Worm (Caenorhabditis elegans): ENCODE data around the gene Y73B6BL.47.
"Not testable (repeated sequence)": the region's sequence is repeated elsewhere in the genome, so short reads cannot be mapped to it uniquely, and the experiment has no call there.

Gene Y73B6BL.47

DNA sequence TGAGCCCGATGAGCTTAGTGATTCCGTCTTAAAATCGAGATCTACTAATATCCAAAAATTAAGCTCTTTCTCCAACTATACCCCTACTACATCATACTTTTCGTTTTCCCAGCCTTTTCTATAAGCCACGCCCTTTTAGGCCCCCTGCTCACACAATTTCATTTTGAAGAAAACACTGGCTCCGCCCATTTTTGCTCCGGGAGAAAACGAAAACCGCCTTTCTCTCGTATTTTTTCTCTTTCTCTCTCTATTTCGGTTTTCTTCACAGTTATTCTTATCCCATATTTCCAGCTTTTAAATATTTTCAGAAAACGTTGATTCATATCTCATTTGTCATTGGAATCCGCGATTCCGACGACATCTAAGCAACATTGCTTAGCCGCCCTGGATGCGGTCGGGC is at the start of gene Y73B6BL.47:
Gene Y73B6BL.47, plus strand, starts transcription at position 301 of the 400 bp plus-strand sequence.
- TF ChIP-seq fkh-6 (tag; optimal IDR thresholded peaks at IDR 0.05), result no peak
- peak; percentile 13 for TF ChIP-seq unc-42 (tag; optimal IDR thresholded peaks at IDR 0.05)

DNA sequence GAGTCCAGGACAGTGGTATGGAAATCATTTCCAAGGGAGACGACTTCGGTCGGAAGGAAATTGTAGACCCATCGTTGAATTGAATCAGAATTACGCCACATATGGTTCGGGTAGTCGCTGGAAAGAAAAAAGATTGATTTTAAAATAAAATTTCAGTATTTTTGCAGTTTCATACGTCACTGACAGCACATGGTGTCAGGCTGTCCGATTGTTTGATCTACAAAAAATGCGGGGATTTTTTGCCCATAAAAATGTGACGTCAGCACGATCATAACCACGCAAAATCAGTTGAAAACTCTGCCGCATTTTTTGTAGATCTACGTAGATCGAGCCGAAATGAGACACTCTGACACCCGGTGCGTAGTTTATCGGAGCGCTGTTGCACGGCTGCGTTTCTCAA is 44.4 kb upstream of the Y73B6BL.47 start, which contains the start of gene Y73B6BL.12:
Gene Y73B6BL.12, minus strand, starts transcription at position 101 of the 400 bp plus-strand sequence.
- TF ChIP-seq sdc-2, pqm-1, F13H6.1 (tag; optimal IDR thresholded peaks at IDR 0.05): not testable (repeated sequence)

DNA sequence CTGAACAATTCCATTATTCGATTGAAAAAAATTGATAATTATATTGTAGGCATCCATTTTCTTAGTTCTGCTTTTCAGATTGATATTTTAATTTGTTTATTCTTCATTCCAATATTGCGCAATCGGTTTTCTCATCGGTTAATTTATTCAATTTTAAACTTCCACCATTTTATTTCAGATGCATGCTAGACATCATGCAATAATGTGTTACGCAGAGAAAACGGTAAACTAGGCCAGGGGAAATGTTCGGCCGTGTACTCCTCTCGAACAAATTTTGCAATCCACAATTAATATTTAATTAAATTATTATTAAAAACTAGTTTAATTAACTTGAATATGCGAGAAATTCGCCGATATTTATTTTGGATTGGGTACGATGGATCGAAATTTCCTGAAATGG is 40.1 kb upstream of the Y73B6BL.47 start, which contains the start of gene Y73B6BL.29:
Gene Y73B6BL.29, plus strand, starts transcription at position 263 of the 400 bp plus-strand sequence.
- TF ChIP-seq unc-3 (GFP tag; conservative IDR thresholded peaks at IDR 0.05) (no peak), unc-3 (tag; optimal IDR thresholded peaks at IDR 0.05) (peak; percentile 27), ttx-3 (tag; optimal IDR thresholded peaks at IDR 0.05) (peak; percentile 54), lim-6 (tag; optimal IDR thresholded peaks at IDR 0.05) (peak; percentile 32), rnt-1 (tag; optimal IDR thresholded peaks at IDR 0.05) (peak; percentile 59), nhr-11 (tag; optimal IDR thresholded peaks at IDR 0.05) (no peak), ceh-34 (tag; optimal IDR thresholded peaks at IDR 0.05) (peak; percentile 13), nhr-232 (tag; optimal IDR thresholded peaks at IDR 0.05) (no peak), odd-2 (tag; optimal IDR thresholded peaks at IDR 0.05) (no peak), ceh-18 (tag; optimal IDR thresholded peaks at IDR 0.05) (peak; percentile 27), hlh-15 (tag; optimal IDR thresholded peaks at IDR 0.05) (no peak), unc-86 (tag; optimal IDR thresholded peaks at IDR 0.05) (peak; percentile 12), K02D7.2 (tag; optimal IDR thresholded peaks at IDR 0.05) (no peak), ceh-2 (tag; optimal IDR thresholded peaks at IDR 0.05) (peak; percentile 92), mec-3 (tag; optimal IDR thresholded peaks at IDR 0.05; ENCODE audit: borderline replicate concordance) (peak; percentile 73), fkh-6 (tag; optimal IDR thresholded peaks at IDR 0.05) (no peak), ceh-6 (GFP tag; optimal IDR thresholded peaks at IDR 0.05) (no peak), C08G9.2 (tag; optimal IDR thresholded peaks at IDR 0.05) (peak; percentile 93), ceh-45 (GFP tag; IDR thresholded peaks at IDR 0.05) (no peak), ceh-22 (tag; optimal IDR thresholded peaks at IDR 0.05) (no peak), tbx-2 (tag; optimal IDR thresholded peaks at IDR 0.05) (peak; percentile 87), sox-2 (GFP tag; IDR thresholded peaks at IDR 0.05) (no peak), pag-3 (tag; optimal IDR thresholded peaks at IDR 0.05; ENCODE audit: borderline replicate concordance) (no peak), zip-5 (tag; optimal IDR thresholded peaks at IDR 0.05) (peak; percentile 84), ahr-1 (tag; optimal IDR thresholded peaks at IDR 0.05) (no peak), ama-1 (optimal IDR thresholded peaks at IDR 0.05) (no peak), tbx-7 (tag; optimal IDR thresholded peaks at IDR 0.05) (peak; percentile 86), eyg-1 (tag; optimal IDR thresholded peaks at IDR 0.05) (no peak), ets-4 (tag; optimal IDR thresholded peaks at IDR 0.05) (peak; percentile 96), ceh-24 (tag; optimal IDR thresholded peaks at IDR 0.05) (no peak), sdc-2 (tag; optimal IDR thresholded peaks at IDR 0.05) (no peak), madf-2 (tag; optimal IDR thresholded peaks at IDR 0.05) (no peak), ceh-14 (tag; optimal IDR thresholded peaks at IDR 0.05) (peak; percentile 56), F13H6.1 (tag; optimal IDR thresholded peaks at IDR 0.05) (peak; percentile 46), elt-4 (tag; optimal IDR thresholded peaks at IDR 0.05) (no peak), pha-4 (tag; optimal IDR thresholded peaks at IDR 0.05) (no peak), ref-2 (tag; optimal IDR thresholded peaks at IDR 0.05) (peak; percentile 90), Y22D7AL.16 (tag; optimal IDR thresholded peaks at IDR 0.05) (no peak), pax-1 (tag; optimal IDR thresholded peaks at IDR 0.05) (peak; percentile 63), lin-11 (tag; optimal IDR thresholded peaks at IDR 0.05) (no peak), ceh-30 (tag; optimal IDR thresholded peaks at IDR 0.05) (no peak), dve-1 (tag; optimal IDR thresholded peaks at IDR 0.05) (no peak), elt-2 (tag; optimal IDR thresholded peaks at IDR 0.05) (peak; percentile 58), K09A11.1 (tag; optimal IDR thresholded peaks at IDR 0.05; ENCODE audit: insufficient read depth) (no peak), che-1 (tag; optimal IDR thresholded peaks at IDR 0.05) (no peak), nfya-1 (tag; optimal IDR thresholded peaks at IDR 0.05) (peak; percentile 50), syd-9 (tag; optimal IDR thresholded peaks at IDR 0.05) (no peak), C38D4.7 (GFP tag; optimal IDR thresholded peaks at IDR 0.05) (no peak)

All from whole organism, late embryonic.